Worm (Caenorhabditis elegans) whole organism, L4/young adult: Measurements from ENCODE around the gene C53C11.4.

Experiments used
- W03F9.2 ChIP-seq: fragments of 150-350 bp; optimal IDR thresholded peaks from 2 replicates; lab custom pipeline; 2014; ENCODE audit warnings: missing biosample characterization, missing genetic modification characterization
- him-1 ChIP-seq: sonication (generic microtip); optimal IDR thresholded peaks from 2 replicates; lab custom pipeline; 2016; ENCODE audit warnings: missing genotype, missing genetic modification reagents, missing genetic modification characterization, missing compliant biosample characterization

ce11 chrX:17294019-17294418, 16.7 kb upstream of the C53C11.4 start:
- TF ChIP-seq W03F9.2 (tag; lab: Kevin White, UChicago) (no peak), him-1 (tag; lab: Kevin White, UChicago) (no peak)
